Fruit fly (Drosophila melanogaster) whole organism, wandering third instar larva: ENCODE measurements around the gene Pvf1.

ENCODE experiments used
- Abd-B ChIP-seq: fragments of >200 bp; optimal IDR thresholded peaks from 2 replicates; lab custom pipeline; 2017; ENCODE audit warnings: missing biosample characterization, missing genetic modification characterization
- CrebA ChIP-seq: fragments of 200-800 bp; sonication (Bioruptor generic); optimal IDR thresholded peaks from 2 replicates; lab custom pipeline; 2016; ENCODE audit warnings: missing biosample characterization, mild to moderate bottlenecking, missing genetic modification characterization, borderline replicate concordance
- Dfd ChIP-seq: fragments of >200 bp; optimal IDR thresholded peaks from 2 replicates; lab custom pipeline; 2017; ENCODE audit warnings: missing biosample characterization, missing genetic modification characterization
- Dif ChIP-seq: fragments of 200-275, 200-300 bp; sonication (Bioruptor generic); optimal IDR thresholded peaks from 2 replicates; lab custom pipeline; 2018; ENCODE audit warnings: missing biosample characterization, missing genetic modification characterization; ENCODE audit not compliant: partially characterized antibody
- GATAd ChIP-seq: sonication (Bioruptor generic); optimal IDR thresholded peaks from 2 replicates; lab custom pipeline; 2016; ENCODE audit warnings: missing biosample characterization, missing genetic modification characterization
- HLH106 ChIP-seq: fragments of 200-800 bp; optimal IDR thresholded peaks from 3 replicates; lab custom pipeline; 2019; ENCODE audit warnings: missing biosample characterization, mild to moderate bottlenecking, missing genetic modification characterization, moderate library complexity
- Hnf4 ChIP-seq: fragments of 200-800 bp; sonication (Bioruptor generic); optimal IDR thresholded peaks from 2 replicates; lab custom pipeline; 2016; ENCODE audit warnings: missing biosample characterization, mild to moderate bottlenecking, missing genetic modification characterization
- Hr78 ChIP-seq: fragments of >200 bp; optimal IDR thresholded peaks from 2 replicates; lab custom pipeline; 2017; ENCODE audit warnings: missing biosample characterization, missing genetic modification characterization
- Hr83 ChIP-seq: fragments of 200-300 bp; sonication (Bioruptor generic); optimal IDR thresholded peaks from 2 replicates; lab custom pipeline; 2016; ENCODE audit warnings: missing biosample characterization, mild to moderate bottlenecking, missing genetic modification characterization, moderate library complexity; ENCODE audit not compliant: poor library complexity, severe bottlenecking
- Jra ChIP-seq: sonication (Bioruptor generic); optimal IDR thresholded peaks from 2 replicates; lab custom pipeline; 2016; ENCODE audit warnings: missing biosample characterization, missing genetic modification characterization
- Mio ChIP-seq: sonication (Bioruptor generic); optimal IDR thresholded peaks from 2 replicates; lab custom pipeline; 2016; ENCODE audit warnings: missing biosample characterization, missing genetic modification characterization
- Myc ChIP-seq: fragments of >200 bp; optimal IDR thresholded peaks from 2 replicates; lab custom pipeline; 2017
- N ChIP-seq: fragments of >200 bp; optimal IDR thresholded peaks from 2 replicates; lab custom pipeline; 2018; ENCODE audit warnings: missing biosample characterization, missing external identifiers, missing genetic modification characterization
- OdsH ChIP-seq: fragments of 200-800 bp; sonication (Bioruptor generic); optimal IDR thresholded peaks from 2 replicates; lab custom pipeline; 2016; ENCODE audit warnings: missing biosample characterization, mild to moderate bottlenecking, missing genetic modification characterization
- Rel ChIP-seq, 2 experiments: fragments of 200-800 bp; sonication (Bioruptor generic) in 1 of 2; optimal IDR thresholded peaks; 2 replicates in 1 of 2; 3 replicates in 1 of 2; lab custom pipeline; 2016 to 2019; ENCODE audit warnings: mild to moderate bottlenecking in 2 of 2, missing biosample characterization in 2 of 2, missing genetic modification characterization in 2 of 2, moderate library complexity in 1 of 2
- Sp1 ChIP-seq: fragments of 200-800 bp; sonication (Bioruptor generic); optimal IDR thresholded peaks from 3 replicates; lab custom pipeline; 2019; ENCODE audit warnings: missing biosample characterization, mild to moderate bottlenecking, missing genetic modification characterization, moderate library complexity
- Vsx2 ChIP-seq: fragments of 200-300, 225-300 bp; sonication (Bioruptor generic); optimal IDR thresholded peaks from 2 replicates; lab custom pipeline; 2018; ENCODE audit warnings: missing biosample characterization, missing genetic modification characterization; ENCODE audit not compliant: partially characterized antibody
- br ChIP-seq: fragments of 200-800 bp; sonication (Bioruptor generic); optimal IDR thresholded peaks from 2 replicates; lab custom pipeline; 2016; ENCODE audit warnings: missing biosample characterization, missing genetic modification characterization
- brk ChIP-seq: fragments of 200-800 bp; sonication (Bioruptor generic); optimal IDR thresholded peaks from 2 replicates; lab custom pipeline; 2016; ENCODE audit warnings: missing biosample characterization, mild to moderate bottlenecking, missing genetic modification characterization
- dl ChIP-seq, 2 experiments: fragments of 175-275, 200-275 bp in 1 of 2; fragments of 200-275 bp in 1 of 2; sonication (Bioruptor generic); optimal IDR thresholded peaks; lab custom pipeline; 2018; ENCODE audit warnings: mild to moderate bottlenecking in 2 of 2, missing biosample characterization in 2 of 2, missing genetic modification characterization in 2 of 2, moderate library complexity in 2 of 2; ENCODE audit not compliant: partially characterized antibody in 2 of 2, insufficient read depth in 1 of 2
- dmrt93B ChIP-seq: fragments of 200-800 bp; sonication (Bioruptor generic); optimal IDR thresholded peaks from 2 replicates; lab custom pipeline; 2018; ENCODE audit warnings: missing biosample characterization, mild to moderate bottlenecking, missing genetic modification characterization
- dsf ChIP-seq: sonication (Bioruptor generic); optimal IDR thresholded peaks from 2 replicates; lab custom pipeline; 2016; ENCODE audit warnings: missing biosample characterization, missing genetic modification characterization, borderline replicate concordance
- ey ChIP-seq: fragments of 200-800 bp; sonication (Bioruptor generic); optimal IDR thresholded peaks from 2 replicates; lab custom pipeline; 2016; ENCODE audit warnings: missing biosample characterization, missing genetic modification characterization
- fru ChIP-seq: fragments of 200-800 bp; sonication (Bioruptor generic); optimal IDR thresholded peaks from 3 replicates; lab custom pipeline; 2016; ENCODE audit warnings: missing biosample characterization, mild to moderate bottlenecking, missing genetic modification characterization
- h ChIP-seq: fragments of 200-800 bp; sonication (Bioruptor generic); optimal IDR thresholded peaks from 3 replicates; lab custom pipeline; 2016; ENCODE audit warnings: missing biosample characterization, mild to moderate bottlenecking, missing genetic modification characterization
- lola ChIP-seq: fragments of >200 bp; optimal IDR thresholded peaks from 2 replicates; lab custom pipeline; 2017; ENCODE audit warnings: missing biosample characterization, missing genetic modification characterization
- psq ChIP-seq: fragments of 200-800 bp; sonication (Bioruptor generic); optimal IDR thresholded peaks from 3 replicates; lab custom pipeline; 2017; ENCODE audit warnings: missing biosample characterization, mild to moderate bottlenecking, missing genetic modification characterization, moderate library complexity
- rgr ChIP-seq: fragments of 200-800 bp; sonication (Bioruptor generic); optimal IDR thresholded peaks from 3 replicates; lab custom pipeline; 2016; ENCODE audit warnings: missing biosample characterization, mild to moderate bottlenecking, missing genetic modification characterization
- sage ChIP-seq: fragments of 200-800 bp; sonication (Bioruptor generic); optimal IDR thresholded peaks from 2 replicates; lab custom pipeline; 2016; ENCODE audit warnings: missing biosample characterization, mild to moderate bottlenecking, missing genetic modification characterization
- sv ChIP-seq: fragments of 200-800 bp; sonication (Bioruptor generic); optimal IDR thresholded peaks from 3 replicates; lab custom pipeline; 2016; ENCODE audit warnings: missing biosample characterization, missing genetic modification characterization
- tai ChIP-seq: sonication (Bioruptor generic); optimal IDR thresholded peaks from 2 replicates; lab custom pipeline; 2016; ENCODE audit warnings: missing biosample characterization, missing genetic modification characterization
- usp ChIP-seq: fragments of >200 bp; optimal IDR thresholded peaks from 2 replicates; lab custom pipeline; 2017; ENCODE audit warnings: missing biosample characterization, missing genetic modification characterization
- woc ChIP-seq: sonication (Bioruptor generic); optimal IDR thresholded peaks from 2 replicates; lab custom pipeline; 2016; ENCODE audit warnings: missing biosample characterization, mild to moderate bottlenecking, missing genetic modification characterization

Pvf1 gene

DNA sequence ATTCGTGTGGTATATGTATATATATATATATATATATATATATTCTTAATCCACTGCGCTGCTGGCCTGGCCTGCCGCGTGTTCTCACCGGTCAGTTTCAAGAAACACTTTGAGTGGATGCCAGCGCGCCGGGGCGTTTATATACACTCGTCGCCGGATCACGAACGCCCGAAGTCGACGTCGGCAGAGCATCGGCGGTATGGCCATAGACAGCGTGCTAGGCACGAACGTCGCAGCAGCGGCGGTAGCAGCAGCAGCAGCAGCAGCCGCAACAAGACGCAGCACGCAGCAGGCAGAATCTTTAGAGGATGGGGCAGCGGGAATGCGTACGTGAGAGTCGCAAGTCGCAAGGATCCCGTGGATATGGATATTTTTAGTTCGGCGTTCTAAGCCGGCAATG, 34.9 kb upstream of the Pvf1 start, which contains the start of gene bnb:
bnb (minus strand) TSS at position 121 of the 400 bp plus-strand sequence.
- TF ChIP-seq rgr (no peak), dl (GFP tag; optimal IDR thresholded peaks at IDR 0.05; lab: Kevin White, UChicago; ENCODE audit: insufficient read depth in 1 of 2, partially characterized antibody in 2 of 2) (no peak), woc (GFP tag; lab: Kevin White, UChicago) (no peak), GATAd (GFP tag; lab: Kevin White, UChicago) (no peak), brk (GFP tag; lab: Kevin White, UChicago) (no peak), Sp1 (no peak), h (GFP tag; lab: Kevin White, UChicago) (no peak), Dfd (GFP tag; lab: Kevin White, UChicago) (no peak), Dif (GFP tag; lab: Kevin White, UChicago) (no peak), lola (no peak), Abd-B (GFP tag; lab: Kevin White, UChicago) (no peak), Myc (lab: Kevin White, UChicago) (no peak)

DNA sequence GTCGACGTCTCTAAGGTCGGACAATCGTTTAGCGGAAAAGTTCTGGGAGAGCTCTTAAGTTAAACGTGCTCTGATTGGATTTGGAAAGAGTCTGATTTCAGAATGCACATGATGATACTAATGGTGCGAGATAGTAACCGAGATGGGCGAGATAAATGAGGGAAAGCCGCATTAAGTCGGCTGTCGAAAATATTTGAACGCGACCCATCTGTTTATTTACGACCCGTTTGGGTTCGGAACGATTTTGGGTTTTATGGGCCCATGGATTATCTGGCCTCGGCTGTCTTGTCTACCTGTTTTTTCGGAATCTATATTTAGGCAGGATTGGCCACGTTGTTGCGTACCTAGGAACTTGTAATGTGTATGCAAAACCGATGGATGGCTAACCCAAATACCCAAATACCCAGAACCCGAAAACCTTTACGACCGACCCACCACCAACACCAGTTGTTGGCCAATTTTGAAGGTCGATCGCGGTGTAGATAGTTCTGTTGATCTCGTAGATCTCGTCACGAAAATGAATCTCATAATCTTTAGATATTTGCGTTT, 33.1 kb upstream of the Pvf1 start:
- TF ChIP-seq ey (GFP tag; lab: Kevin White, UChicago) (no peak), psq (GFP tag; lab: Kevin White, UChicago) (no peak), CrebA (GFP tag; lab: Kevin White, UChicago) (no peak), Mio (GFP tag; lab: Kevin White, UChicago) (no peak), dl (GFP tag; optimal IDR thresholded peaks at IDR 0.05; lab: Kevin White, UChicago; ENCODE audit: insufficient read depth in 1 of 2, partially characterized antibody in 2 of 2) (no peak), Hr83 (GFP tag; lab: Kevin White, UChicago) (no peak), Rel (GFP tag; optimal IDR thresholded peaks at IDR 0.05; lab: Kevin White, UChicago) (no peak), Rel (tag; optimal IDR thresholded peaks at IDR 0.05; lab: Kevin White, UChicago) (no peak), tai (no peak), HLH106 (no peak), Myc (lab: Kevin White, UChicago) (no peak), OdsH (no peak), Dfd (GFP tag; lab: Kevin White, UChicago) (no peak), h (GFP tag; lab: Kevin White, UChicago) (no peak), sv (GFP tag; lab: Kevin White, UChicago) (no peak), usp (no peak), Hr78 (GFP tag; lab: Kevin White, UChicago) (no peak)

DNA sequence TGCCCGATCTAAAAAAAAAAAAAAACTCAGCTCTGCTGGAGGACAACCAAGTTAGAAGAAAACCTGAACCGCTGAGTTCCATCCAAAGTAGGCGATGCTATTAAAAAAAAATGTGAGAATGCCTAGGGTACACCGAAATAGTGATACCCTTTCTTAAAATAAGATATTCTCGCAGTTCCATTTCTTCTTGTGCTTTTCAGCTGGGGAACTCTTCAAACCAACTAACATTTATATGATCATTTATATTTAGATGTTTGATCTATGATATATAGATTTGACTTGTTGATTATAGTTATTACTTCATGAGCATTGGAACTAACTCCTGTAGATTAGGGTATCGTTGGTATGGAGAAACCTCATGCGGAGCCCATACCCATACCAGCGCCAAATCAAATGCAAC, 32.3 kb upstream of the Pvf1 start:
- TF ChIP-seq tai = no peak
- no peak for TF ChIP-seq dsf (GFP tag; lab: Kevin White, UChicago)
- no peak for TF ChIP-seq dmrt93B (GFP tag; lab: Kevin White, UChicago)
- no peak for TF ChIP-seq Sp1
- no peak for TF ChIP-seq Dfd (GFP tag; lab: Kevin White, UChicago)
- no peak for TF ChIP-seq Vsx2 (GFP tag; lab: Kevin White, UChicago)
- no peak for TF ChIP-seq Mio (GFP tag; lab: Kevin White, UChicago)
- no peak for TF ChIP-seq h (GFP tag; lab: Kevin White, UChicago)
- no peak for TF ChIP-seq Jra (GFP tag; lab: Kevin White, UChicago)
- TF ChIP-seq sage = no peak
- no peak for TF ChIP-seq Hr78 (GFP tag; lab: Kevin White, UChicago)
- TF ChIP-seq OdsH = no peak
- no peak for TF ChIP-seq GATAd (GFP tag; lab: Kevin White, UChicago)
- TF ChIP-seq br (GFP tag; lab: Kevin White, UChicago) = no peak
- no peak for TF ChIP-seq woc (GFP tag; lab: Kevin White, UChicago)

DNA sequence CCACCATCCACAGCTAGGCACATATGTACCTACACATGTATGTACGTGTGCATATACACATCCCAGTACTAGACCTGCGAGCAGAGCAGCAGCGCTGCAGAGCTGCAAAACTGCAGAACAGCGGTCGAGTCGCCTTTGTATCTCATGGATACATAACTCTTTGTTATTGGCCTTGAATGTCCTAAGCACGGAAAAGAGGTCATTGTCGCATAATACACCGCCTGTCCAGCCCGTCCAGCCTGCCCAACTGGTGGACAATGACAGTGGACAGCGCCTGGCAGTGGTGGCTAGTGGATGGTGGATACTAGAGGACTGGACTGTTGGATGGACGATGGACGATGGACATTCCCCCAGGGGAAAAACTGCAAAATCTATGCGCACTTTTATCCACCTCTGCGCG, 31.2 kb upstream of the Pvf1 start:
- no peak for TF ChIP-seq Hr78 (GFP tag; lab: Kevin White, UChicago)
- no peak for TF ChIP-seq lola
- TF ChIP-seq fru = no peak
- TF ChIP-seq Mio (GFP tag; lab: Kevin White, UChicago) = no peak
- TF ChIP-seq br (GFP tag; lab: Kevin White, UChicago) = no peak
- no peak for TF ChIP-seq N
- no peak for TF ChIP-seq tai
- no peak for TF ChIP-seq dl (GFP tag; optimal IDR thresholded peaks at IDR 0.05; lab: Kevin White, UChicago; ENCODE audit: insufficient read depth in 1 of 2, partially characterized antibody in 2 of 2)
- no peak for TF ChIP-seq ey (GFP tag; lab: Kevin White, UChicago)
- no peak for TF ChIP-seq Hr83 (GFP tag; lab: Kevin White, UChicago)
- TF ChIP-seq psq (GFP tag; lab: Kevin White, UChicago) = no peak
- no peak for TF ChIP-seq Hnf4
- no peak for TF ChIP-seq Rel (GFP tag; optimal IDR thresholded peaks at IDR 0.05; lab: Kevin White, UChicago)
- TF ChIP-seq Rel (tag; optimal IDR thresholded peaks at IDR 0.05; lab: Kevin White, UChicago) = no peak
- TF ChIP-seq usp = no peak
- no peak for TF ChIP-seq Abd-B (GFP tag; lab: Kevin White, UChicago)
- TF ChIP-seq Vsx2 (GFP tag; lab: Kevin White, UChicago) = no peak
- TF ChIP-seq sv (GFP tag; lab: Kevin White, UChicago) = no peak
- no peak for TF ChIP-seq Dif (GFP tag; lab: Kevin White, UChicago)
- TF ChIP-seq CrebA (GFP tag; lab: Kevin White, UChicago) = no peak
